Fruit fly (Drosophila melanogaster): ENCODE measurements around the gene CG15468.

dm6 chrX:5010116-5010515, 49.2 kb upstream of the CG15468 start:
- no peak for TF ChIP-seq CG7101 (tag; optimal IDR thresholded peaks at IDR 0.05)
- TF ChIP-seq ovo (GFP tag; optimal IDR thresholded peaks at IDR 0.05) = no peak
- TF ChIP-seq kay (GFP tag; ENCODE audit: borderline replicate concordance) = no peak
- no peak for TF ChIP-seq CG33017 (tag; optimal IDR thresholded peaks at IDR 0.05)
- no peak for TF ChIP-seq Crg-1 (GFP tag; optimal IDR thresholded peaks at IDR 0.05)
- no peak for TF ChIP-seq CG5204 (GFP tag; optimal IDR thresholded peaks at IDR 0.05)
- no peak for TF ChIP-seq CG11617 (GFP tag; optimal IDR thresholded peaks at IDR 0.05)
- TF ChIP-seq CG1620 (GFP tag; optimal IDR thresholded peaks at IDR 0.05) = no peak
